Fruit fly (Drosophila melanogaster) whole organism, embryonic: Measurements from ENCODE around the gene CG9932.

ENCODE experiments used
- Asciz ChIP-seq: fragments of 200-800 bp; sonication (Bioruptor generic); optimal IDR thresholded peaks from 2 replicates; lab custom pipeline; 2017; ENCODE audit warnings: missing biosample characterization, mild to moderate bottlenecking, missing genetic modification characterization, missing genetic modification reagents
- CG10431 ChIP-seq: fragments of 200-800 bp; sonication (Bioruptor generic); optimal IDR thresholded peaks from 3 replicates; lab custom pipeline; 2018; ENCODE audit warnings: missing biosample characterization, mild to moderate bottlenecking, missing genetic modification characterization
- CG11093 ChIP-seq: fragments of 200-800 bp; sonication (Bioruptor generic); IDR thresholded peaks from 3 replicates; pipeline ENCODE4 v1.3.6; 2022; ENCODE audit warnings: missing biosample characterization, missing genetic modification characterization
- CG12769 ChIP-seq: fragments of 200-800 bp; sonication (Bioruptor generic); optimal IDR thresholded peaks from 2 replicates; lab custom pipeline; 2019; ENCODE audit warnings: missing biosample characterization, mild to moderate bottlenecking, missing genetic modification characterization, moderate library complexity
- CG13775 ChIP-seq: fragments of 200-800 bp; sonication (Bioruptor generic); optimal IDR thresholded peaks from 3 replicates; lab custom pipeline; 2017; ENCODE audit warnings: missing biosample characterization, mild to moderate bottlenecking, missing genetic modification characterization
- CG17186 ChIP-seq: fragments of 200-800 bp; sonication (Bioruptor generic); optimal IDR thresholded peaks from 3 replicates; lab custom pipeline; 2017; ENCODE audit warnings: missing biosample characterization, missing genetic modification reagents, missing genetic modification characterization
- CG2120 ChIP-seq: fragments of 200-800 bp; sonication (Bioruptor generic); optimal IDR thresholded peaks from 3 replicates; lab custom pipeline; 2016; ENCODE audit warnings: missing biosample characterization, missing genetic modification characterization
- CG2199 ChIP-seq: fragments of 200-800 bp; sonication (Bioruptor generic); IDR thresholded peaks from 3 replicates; pipeline ENCODE4 v1.3.6; 2022; ENCODE audit warnings: missing biosample characterization, missing genetic modification characterization
- CG3163 ChIP-seq: fragments of 200-800 bp; sonication (Bioruptor generic); optimal IDR thresholded peaks from 3 replicates; lab custom pipeline; 2016; ENCODE audit warnings: missing biosample characterization, missing genetic modification characterization
- CG3726 ChIP-seq: fragments of 200-800 bp; sonication (Bioruptor generic); IDR thresholded peaks from 3 replicates; pipeline ENCODE4, ENCODE4 v1.3.6; 2022; ENCODE audit warnings: missing biosample characterization, missing genetic modification characterization
- CG4328 ChIP-seq: fragments of 200-800 bp; sonication (Bioruptor generic); optimal IDR thresholded peaks from 3 replicates; lab custom pipeline; 2017; ENCODE audit warnings: missing biosample characterization, missing genetic modification reagents, missing genetic modification characterization
- CG4854 ChIP-seq: fragments of 200-800 bp; sonication (Bioruptor generic); optimal IDR thresholded peaks from 2 replicates; lab custom pipeline; 2016; ENCODE audit warnings: missing biosample characterization, missing genetic modification characterization, inconsistent platforms
- CG6813 ChIP-seq: fragments of 200-800 bp; sonication (Bioruptor generic); optimal IDR thresholded peaks from 2 replicates; lab custom pipeline; 2017; ENCODE audit warnings: missing biosample characterization, missing genetic modification characterization, mild to moderate bottlenecking, moderate library complexity, missing genetic modification reagents
- CG7745 ChIP-seq: fragments of 200-800 bp; sonication (Bioruptor generic); optimal IDR thresholded peaks from 2 replicates; lab custom pipeline; 2018; ENCODE audit warnings: missing biosample characterization, mild to moderate bottlenecking, missing genetic modification characterization, moderate library complexity
- CG7839 ChIP-seq: fragments of 200-800 bp; sonication (Bioruptor generic); optimal IDR thresholded peaks from 3 replicates; lab custom pipeline; 2018; ENCODE audit warnings: missing biosample characterization, mild to moderate bottlenecking, missing genetic modification characterization, moderate library complexity
- CG8388 ChIP-seq: fragments of 200-800 bp; sonication (Bioruptor generic); optimal IDR thresholded peaks from 2 replicates; lab custom pipeline; 2019; ENCODE audit warnings: missing biosample characterization, mild to moderate bottlenecking, missing genetic modification characterization, moderate library complexity
- CG9215 ChIP-seq: fragments of 200-800 bp; sonication (Bioruptor generic); IDR thresholded peaks from 2 replicates; pipeline ENCODE4 v1.3.6; 2022; ENCODE audit warnings: missing biosample characterization, missing genetic modification characterization
- Dip3 ChIP-seq: fragments of 200-800 bp; sonication (Bioruptor generic); optimal IDR thresholded peaks from 3 replicates; lab custom pipeline; 2016; ENCODE audit warnings: missing biosample characterization, missing genetic modification characterization
- Kr ChIP-seq: fragments of 200-800 bp; sonication (Bioruptor generic); optimal IDR thresholded peaks from 2 replicates; lab custom pipeline; 2017; ENCODE audit warnings: missing biosample characterization, mild to moderate bottlenecking, missing genetic modification characterization
- Lpt ChIP-seq: fragments of >200 bp; optimal IDR thresholded peaks from 2 replicates; lab custom pipeline; 2018; ENCODE audit warnings: missing biosample characterization, missing genetic modification characterization
- Meics ChIP-seq: fragments of 200-800 bp; sonication (Bioruptor generic); optimal IDR thresholded peaks from 2 replicates; lab custom pipeline; 2017; ENCODE audit warnings: missing biosample characterization, mild to moderate bottlenecking, missing genetic modification characterization
- Mes4 ChIP-seq: fragments of 200-800 bp; sonication (Bioruptor generic); optimal IDR thresholded peaks from 2 replicates; lab custom pipeline; 2016; ENCODE audit warnings: missing biosample characterization, missing genetic modification characterization
- NC2α ChIP-seq: fragments of 200-800 bp; sonication (Bioruptor generic); optimal IDR thresholded peaks from 2 replicates; lab custom pipeline; 2016; ENCODE audit warnings: missing biosample characterization, missing genetic modification characterization
- NC2β ChIP-seq: fragments of 200-800 bp; sonication (Bioruptor generic); optimal IDR thresholded peaks from 2 replicates; lab custom pipeline; 2016; ENCODE audit warnings: missing biosample characterization, missing genetic modification characterization
- Nf-YA ChIP-seq: fragments of 200-800 bp; sonication (Bioruptor generic); IDR thresholded peaks from 2 replicates; pipeline ENCODE4 v1.3.6; 2022; ENCODE audit warnings: missing biosample characterization, missing genetic modification characterization
- Ravus ChIP-seq: fragments of 200-800 bp; sonication (Bioruptor generic); IDR thresholded peaks from 2 replicates; pipeline ENCODE4 v1.3.6; 2022; ENCODE audit warnings: missing biosample characterization, missing genetic modification characterization
- Taf1 ChIP-seq: fragments of 200-800 bp; sonication (Bioruptor generic); IDR thresholded peaks from 2 replicates; pipeline ENCODE4 v1.3.6; 2022; ENCODE audit warnings: missing biosample characterization, missing genetic modification characterization
- ab ChIP-seq: fragments of 200-800 bp; sonication (Bioruptor generic); optimal IDR thresholded peaks from 2 replicates; lab custom pipeline; 2016; ENCODE audit warnings: missing biosample characterization, missing genetic modification characterization
- abd-A ChIP-seq: fragments of 200-800 bp; sonication (Bioruptor generic); optimal IDR thresholded peaks from 3 replicates; lab custom pipeline; 2019; ENCODE audit warnings: missing biosample characterization, mild to moderate bottlenecking, missing genetic modification characterization, moderate library complexity
- eve ChIP-seq, 2 experiments: fragments of >200 bp; optimal IDR thresholded peaks; 2 replicates each; lab custom pipeline; 2017; ENCODE audit warnings: missing biosample characterization in 2 of 2, missing genetic modification characterization in 2 of 2
- fd96Cb ChIP-seq: fragments of 200-800 bp; sonication (Bioruptor generic); optimal IDR thresholded peaks from 2 replicates; lab custom pipeline; 2018; ENCODE audit warnings: missing biosample characterization, mild to moderate bottlenecking, missing genetic modification characterization, moderate library complexity
- gsb-n ChIP-seq: fragments of 200-800 bp; sonication (Bioruptor generic); optimal IDR thresholded peaks from 3 replicates; lab custom pipeline; 2018; ENCODE audit warnings: missing biosample characterization, mild to moderate bottlenecking, missing genetic modification characterization
- hth ChIP-seq: fragments of >200 bp; optimal IDR thresholded peaks from 2 replicates; lab custom pipeline; 2017; ENCODE audit warnings: inconsistent platforms
- ind ChIP-seq: fragments of 200-800 bp; sonication (Bioruptor generic); optimal IDR thresholded peaks from 3 replicates; lab custom pipeline; 2016; ENCODE audit warnings: missing biosample characterization, missing genetic modification characterization
- inv ChIP-seq: fragments of 200-800 bp; sonication (Bioruptor generic); IDR thresholded peaks from 2 replicates; pipeline ENCODE4 v1.3.6; 2022; ENCODE audit warnings: missing biosample characterization, missing genetic modification characterization; ENCODE audit not compliant: partially characterized antibody
- maf-S ChIP-seq: fragments of 200-800 bp; sonication (Bioruptor generic); optimal IDR thresholded peaks from 2 replicates; lab custom pipeline; 2016; ENCODE audit warnings: missing biosample characterization, missing genetic modification characterization
- mirr ChIP-seq: fragments of 200-800 bp; sonication (Bioruptor generic); optimal IDR thresholded peaks from 3 replicates; lab custom pipeline; 2018; ENCODE audit warnings: missing biosample characterization, mild to moderate bottlenecking, missing genetic modification characterization
- oc ChIP-seq: fragments of 200-800 bp; sonication (Bioruptor generic); optimal IDR thresholded peaks from 2 replicates; lab custom pipeline; 2018; ENCODE audit warnings: missing biosample characterization, mild to moderate bottlenecking, missing genetic modification characterization, moderate library complexity
- peb ChIP-seq: fragments of 200-800 bp; sonication (Bioruptor generic); IDR thresholded peaks from 2 replicates; pipeline ENCODE4 v1.3.6; 2022; ENCODE audit warnings: missing biosample characterization, missing genetic modification characterization
- pita ChIP-seq: fragments of 200-800 bp; sonication (Bioruptor generic); optimal IDR thresholded peaks from 2 replicates; lab custom pipeline; 2017; ENCODE audit warnings: missing biosample characterization, mild to moderate bottlenecking, missing genetic modification characterization
- pnt ChIP-seq: fragments of 200-800 bp; sonication (Bioruptor generic); optimal IDR thresholded peaks from 3 replicates; lab custom pipeline; 2016; ENCODE audit warnings: missing biosample characterization, missing genetic modification characterization
- prd ChIP-seq, 3 experiments: fragments of >200 bp in 2 of 3; fragments of 200-800 bp in 1 of 3; sonication (Bioruptor generic) in 1 of 3; optimal IDR thresholded peaks in 2 of 3; IDR thresholded peaks in 1 of 3; 2 replicates in 2 of 3; 3 replicates in 1 of 3; pipeline versions ENCODE4 v1.3.6 to Lab custom; 2017 to 2022; ENCODE audit warnings: missing biosample characterization in 1 of 3, missing genetic modification characterization in 1 of 3
- scrt ChIP-seq: fragments of 200-800 bp; sonication (Bioruptor generic); optimal IDR thresholded peaks from 2 replicates; lab custom pipeline; 2018; ENCODE audit warnings: missing biosample characterization, mild to moderate bottlenecking, missing genetic modification characterization, moderate library complexity
- seq ChIP-seq: fragments of 200-800 bp; sonication (Bioruptor generic); IDR thresholded peaks from 2 replicates; pipeline ENCODE4 v1.3.6; 2022; ENCODE audit warnings: missing biosample characterization, missing genetic modification characterization
- slbo ChIP-seq: fragments of 200-800 bp; sonication (Bioruptor generic); IDR thresholded peaks from 2 replicates; pipeline ENCODE4 v1.3.6; 2022; ENCODE audit warnings: missing biosample characterization, missing genetic modification characterization
- slou ChIP-seq: fragments of 200-800 bp; sonication (Bioruptor generic); optimal IDR thresholded peaks from 3 replicates; lab custom pipeline; 2016; ENCODE audit warnings: missing biosample characterization, missing genetic modification characterization
- sna ChIP-seq: fragments of 200-800 bp; sonication (Bioruptor generic); IDR thresholded peaks from 2 replicates; pipeline ENCODE4 v1.3.6; 2022; ENCODE audit warnings: missing biosample characterization, missing genetic modification characterization; ENCODE audit not compliant: partially characterized antibody
- ssp ChIP-seq: fragments of 200-800 bp; sonication (Bioruptor generic); IDR thresholded peaks from 2 replicates; pipeline ENCODE4 v1.3.6; 2022; ENCODE audit warnings: missing biosample characterization, missing genetic modification characterization
- sug ChIP-seq: fragments of 200-800 bp; optimal IDR thresholded peaks from 2 replicates; lab custom pipeline; 2019; ENCODE audit warnings: missing biosample characterization, mild to moderate bottlenecking, missing genetic modification characterization, moderate library complexity
- vfl ChIP-seq: fragments of 200-800 bp; sonication (Bioruptor generic); optimal IDR thresholded peaks from 2 replicates; lab custom pipeline; 2016; ENCODE audit warnings: missing biosample characterization, missing genetic modification characterization
- zfh1 ChIP-seq: fragments of 200-800 bp; sonication (Bioruptor generic); IDR thresholded peaks from 3 replicates; pipeline ENCODE4 v1.3.6; 2022; ENCODE audit warnings: missing biosample characterization, missing genetic modification characterization

The CG9932 gene

DNA sequence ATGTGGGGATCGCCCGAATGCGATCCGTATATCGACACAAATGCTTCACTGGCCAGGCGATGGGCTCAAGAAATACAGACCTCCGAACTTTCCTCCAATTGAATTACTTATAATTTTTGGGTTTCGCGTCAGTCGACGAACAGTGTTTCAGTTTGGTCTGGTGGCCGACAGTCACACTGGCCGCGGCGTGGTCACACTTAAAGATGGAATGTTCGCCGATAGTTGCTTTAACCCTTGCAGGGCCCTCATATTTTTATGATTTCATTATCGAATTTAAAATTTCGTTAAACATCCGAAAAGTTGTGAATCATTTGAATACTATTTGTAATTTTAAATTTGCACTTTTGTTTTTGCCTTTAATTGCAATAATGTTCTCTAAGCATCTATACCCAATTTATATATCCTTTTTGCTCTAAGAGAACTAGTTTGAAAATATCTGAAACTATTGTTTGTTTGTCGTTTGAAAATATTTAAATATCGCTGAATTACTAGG lies 40.9 kb downstream of the CG9932 start, which contains the start of gene Ube4B (continued):
- TF ChIP-seq CG6813 (GFP tag; lab: Kevin White, UChicago), result no peak
- TF ChIP-seq Ravus, result no peak
- TF ChIP-seq CG3163, result peak; percentile 48
- TF ChIP-seq Mes4 (GFP tag; lab: Kevin White, UChicago), result peak; percentile 61
- no peak for TF ChIP-seq eve (GFP tag; optimal IDR thresholded peaks at IDR 0.05; lab: Kevin White, UChicago)
- no peak for TF ChIP-seq ab (GFP tag; lab: Kevin White, UChicago)
- TF ChIP-seq sna (GFP tag; lab: Robert Waterston, UW), result peak; percentile 76
- TF ChIP-seq fd96Cb (tag; lab: Kevin White, UChicago), result no peak
- no peak for TF ChIP-seq hth
- TF ChIP-seq NC2α (GFP tag; lab: Kevin White, UChicago), result peak; percentile 55
- no peak for TF ChIP-seq CG4328 (GFP tag; lab: Kevin White, UChicago)
- TF ChIP-seq maf-S (GFP tag; lab: Kevin White, UChicago), result peak; percentile 52
- TF ChIP-seq CG7745, result no peak
- TF ChIP-seq ind (GFP tag; lab: Kevin White, UChicago), result peak; percentile 62
- peak; percentile 48 for TF ChIP-seq CG13775 (GFP tag; lab: Kevin White, UChicago)
- no peak for TF ChIP-seq CG4854
- TF ChIP-seq slou, result no peak
- TF ChIP-seq CG2199 (GFP tag; lab: Robert Waterston, UW), result 0 out of 3 replicates have a peak, but pooled peaks have one; percentile 41
- TF ChIP-seq slbo, result peak; percentile 87
- peak; percentile 49 for TF ChIP-seq Dip3 (GFP tag; lab: Kevin White, UChicago)
- no peak for TF ChIP-seq mirr
- TF ChIP-seq Asciz (GFP tag; lab: Kevin White, UChicago), result no peak
- no peak for TF ChIP-seq pita (GFP tag; lab: Kevin White, UChicago)
- no peak for TF ChIP-seq CG10431
- TF ChIP-seq CG8388 (GFP tag; lab: Kevin White, UChicago), result no peak
- TF ChIP-seq Kr (GFP tag; lab: Kevin White, UChicago), result peak; percentile 12
- no peak for TF ChIP-seq CG7839 (tag; lab: Kevin White, UChicago)
- peak; percentile 41; the same call in 1 of the 2 replicates for TF ChIP-seq ssp (GFP tag; lab: Robert Waterston, UW)
- TF ChIP-seq sug (tag; lab: Kevin White, UChicago), result peak; percentile 74
- TF ChIP-seq peb (GFP tag; lab: Robert Waterston, UW), result 0 out of 2 replicates have a peak, but pooled peaks have one; percentile 7
- TF ChIP-seq CG11093 (GFP tag; lab: Robert Waterston, UW), result no peak
- no peak for TF ChIP-seq Taf1 (GFP tag; lab: Robert Waterston, UW)
- TF ChIP-seq seq (GFP tag; lab: Robert Waterston, UW), result peak; percentile 8; the same call in 1 of the 2 replicates
- no peak for TF ChIP-seq gsb-n (tag; lab: Kevin White, UChicago)
- TF ChIP-seq inv (GFP tag; lab: Robert Waterston, UW), result peak; percentile 81
- TF ChIP-seq prd (optimal IDR thresholded peaks at IDR 0.05; lab: Kevin White, UChicago), result no peak
- peak; percentile 70 for TF ChIP-seq prd (GFP tag; IDR thresholded peaks at IDR 0.05; lab: Robert Waterston, UW)
- peak; percentile 91 for TF ChIP-seq CG2120 (GFP tag; lab: Kevin White, UChicago)
- TF ChIP-seq Meics, result no peak
- peak; percentile 67 for TF ChIP-seq CG17186 (GFP tag; lab: Kevin White, UChicago)
- TF ChIP-seq NC2β, result peak; percentile 52
- no peak for TF ChIP-seq Nf-YA (GFP tag; lab: Robert Waterston, UW)
- TF ChIP-seq CG3726 (GFP tag; lab: Robert Waterston, UW), result no peak
- no peak for TF ChIP-seq Lpt
- TF ChIP-seq oc (tag; lab: Kevin White, UChicago), result no peak
- TF ChIP-seq vfl (GFP tag; lab: Kevin White, UChicago), result peak; percentile 52
- TF ChIP-seq abd-A, result no peak
- TF ChIP-seq zfh1 (GFP tag; lab: Robert Waterston, UW), result peak; percentile 64
- peak; percentile 61 for TF ChIP-seq CG9215 (GFP tag; lab: Robert Waterston, UW)
- peak; percentile 57 for TF ChIP-seq pnt
- no peak for TF ChIP-seq CG12769 (tag; lab: Kevin White, UChicago)
- no peak for TF ChIP-seq scrt (GFP tag; lab: Kevin White, UChicago)
